Worm (Caenorhabditis elegans): ENCODE measurements around the gene aip-1.

aip-1 gene

ce11 chrV:14004342-14004741 is 7.8 kb upstream of the aip-1 start (continued):
- TF ChIP-seq lin-35 (GFP tag; optimal IDR thresholded peaks at IDR 0.05) (no peak), nhr-71 (tag; optimal IDR thresholded peaks at IDR 0.05) (peak; percentile 29), mep-1 (tag; optimal IDR thresholded peaks at IDR 0.05) (no peak), lin-13 (GFP tag; optimal IDR thresholded peaks at IDR 0.05) (no peak), unc-98 (GFP tag; IDR thresholded peaks at IDR 0.05) (no peak), irx-1 (tag; optimal IDR thresholded peaks at IDR 0.05) (no peak), nhr-12 (tag; optimal IDR thresholded peaks at IDR 0.05) (no peak), elt-3 (tag; optimal IDR thresholded peaks at IDR 0.05) (no peak), fkh-4 (tag; optimal IDR thresholded peaks at IDR 0.05; ENCODE audit: borderline replicate concordance) (peak; percentile 9), hpl-2 (GFP tag; optimal IDR thresholded peaks at IDR 0.05) (no peak), nhr-20 (tag; optimal IDR thresholded peaks at IDR 0.05) (no peak), tlp-1 (tag; optimal IDR thresholded peaks at IDR 0.05) (no peak), sox-4 (tag; optimal IDR thresholded peaks at IDR 0.05) (no peak), Y116A8C.19 (tag; optimal IDR thresholded peaks at IDR 0.05; ENCODE audit: borderline replicate concordance) (no peak)

ce11 chrV:14005812-14006211 is 6.3 kb upstream of the aip-1 start, which contains the start of gene ric-7:
ric-7 (minus strand) TSS chrV:14005912.
- no peak for TF ChIP-seq hpl-2 (GFP tag; optimal IDR thresholded peaks at IDR 0.05)

- TF ChIP-seq snu-23 (GFP tag; optimal IDR thresholded peaks at IDR 0.05) (no peak), elt-3 (tag; optimal IDR thresholded peaks at IDR 0.05) (no peak), C04F5.9 (tag; optimal IDR thresholded peaks at IDR 0.05) (no peak), ceh-90 (tag; optimal IDR thresholded peaks at IDR 0.05) (no peak), lin-15B (tag; optimal IDR thresholded peaks at IDR 0.05) (no peak), nhr-71 (tag; optimal IDR thresholded peaks at IDR 0.05) (peak; percentile 25), nhr-76 (tag; optimal IDR thresholded peaks at IDR 0.05) (no peak), lsy-2 (tag; optimal IDR thresholded peaks at IDR 0.05) (peak in 1 of 2 experiments; percentile 37), pqm-1 (tag; optimal IDR thresholded peaks at IDR 0.05) (no peak), unc-86 (tag; optimal IDR thresholded peaks at IDR 0.05) (peak; percentile 28), C16A3.4 (tag; optimal IDR thresholded peaks at IDR 0.05) (no peak), mdl-1 (tag; optimal IDR thresholded peaks at IDR 0.05) (no peak), xbp-1 (tag; optimal IDR thresholded peaks at IDR 0.05) (no peak), C34B4.2 (tag; optimal IDR thresholded peaks at IDR 0.05) (no peak), unc-130 (tag; optimal IDR thresholded peaks at IDR 0.05) (no peak), tlp-1 (tag; optimal IDR thresholded peaks at IDR 0.05) (no peak), nhr-20 (tag; optimal IDR thresholded peaks at IDR 0.05) (no peak), egl-13 (tag; optimal IDR thresholded peaks at IDR 0.05) (no peak), hlh-4 (tag; optimal IDR thresholded peaks at IDR 0.05) (no peak), zip-4 (GFP tag; optimal IDR thresholded peaks at IDR 0.05) (no peak), mab-9 (GFP tag; IDR thresholded peaks at IDR 0.05) (no peak), snpc-4 (tag; optimal IDR thresholded peaks at IDR 0.05) (no peak), alr-1 (tag; optimal IDR thresholded peaks at IDR 0.05; ENCODE audit: borderline replicate concordance) (no peak), sox-4 (tag; optimal IDR thresholded peaks at IDR 0.05) (no peak), zag-1 (tag; optimal IDR thresholded peaks at IDR 0.05) (no peak), efl-1 (optimal IDR thresholded peaks at IDR 0.05) (peak in 1 of 2 experiments; percentile 10), efl-1 (GFP tag; optimal IDR thresholded peaks at IDR 0.05 in 1 of 2) (no peak), aly-2 (tag; optimal IDR thresholded peaks at IDR 0.05) (no peak), ceh-88 (GFP tag; IDR thresholded peaks at IDR 0.05) (no peak), ceh-82 (tag; optimal IDR thresholded peaks at IDR 0.05) (peak in 2 of 3 experiments; percentile 9 to 28), nhr-237 (tag; optimal IDR thresholded peaks at IDR 0.05) (no peak), lin-14 (GFP tag; optimal IDR thresholded peaks at IDR 0.05) (peak; percentile 63), fkh-10 (GFP tag; optimal IDR thresholded peaks at IDR 0.05) (no peak), ztf-11 (tag; optimal IDR thresholded peaks at IDR 0.05) (no peak), ces-1 (GFP tag; optimal IDR thresholded peaks at IDR 0.05) (no peak), aha-1 (tag; optimal IDR thresholded peaks at IDR 0.05) (no peak), pax-3 (tag; optimal IDR thresholded peaks at IDR 0.05) (peak; percentile 40), dpl-1 (GFP tag; optimal IDR thresholded peaks at IDR 0.05) (no peak), nhr-47 (tag; optimal IDR thresholded peaks at IDR 0.05) (peak; percentile 27), fkh-8 (tag; optimal IDR thresholded peaks at IDR 0.05) (peak; percentile 42), sup-37 (GFP tag; optimal IDR thresholded peaks at IDR 0.05) (no peak), lin-35 (GFP tag; optimal IDR thresholded peaks at IDR 0.05) (peak in 1 of 2 experiments; percentile 16)
Measured at ce11 chrV:14006819-14007218, 5.3 kb upstream of the aip-1 start.

Measured in whole organism, L1 larva.